Fruit fly (Drosophila melanogaster) whole organism: ENCODE data around the gene CG14367.
A peak's percentile ranks its signal among the peaks of the same experiment; 100 is the strongest.

Source experiments
- CG8478 ChIP-seq: fragments of >200 bp; optimal IDR thresholded peaks from 2 replicates; lab custom pipeline; 2018; ENCODE audit warnings: inconsistent platforms
- Dll ChIP-seq: fragments of >200 bp; optimal IDR thresholded peaks from 2 replicates; lab custom pipeline; 2017
- EcR ChIP-seq, 2 experiments: fragments of >200 bp; optimal IDR thresholded peaks; 2 replicates each; lab custom pipeline; 2017; ENCODE audit warnings: missing biosample characterization in 2 of 2, missing genetic modification characterization in 2 of 2, missing genetic modification reagents in 2 of 2
- pan ChIP-seq: fragments of >200 bp; optimal IDR thresholded peaks from 2 replicates; lab custom pipeline; 2017
- psq ChIP-seq: fragments of >200 bp; optimal IDR thresholded peaks from 2 replicates; lab custom pipeline; 2017
- usp ChIP-seq: fragments of >200 bp; optimal IDR thresholded peaks from 2 replicates; lab custom pipeline; 2017; ENCODE audit warnings: missing biosample characterization, missing genetic modification characterization, mixed read lengths

CG14367 gene

DNA sequence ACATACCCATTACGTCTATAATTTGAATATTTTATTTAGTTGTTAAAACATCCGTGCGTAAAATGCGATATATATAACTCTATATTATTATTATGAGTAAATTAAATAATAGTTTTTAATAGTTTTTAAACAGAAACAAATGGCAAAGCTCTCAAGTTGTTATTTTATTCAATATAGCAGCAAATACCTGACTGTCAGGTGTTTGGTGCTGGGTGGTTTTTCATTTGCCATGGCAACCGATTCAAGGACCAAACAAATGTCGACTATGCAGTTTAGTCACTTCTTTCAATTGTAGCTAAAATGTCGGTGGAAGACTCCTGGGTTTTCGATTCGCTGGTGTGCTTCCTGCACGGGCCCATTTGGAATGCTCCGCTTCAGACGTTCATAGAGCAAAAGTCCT, at the start of gene CG14367:
Gene CG14367 (plus strand): TSS at position 301 of the 400 bp plus-strand sequence.
- TF ChIP-seq EcR (GFP tag; optimal IDR thresholded peaks at IDR 0.05; lab: Kevin White, UChicago) (no peak), pan (lab: Kevin White, UChicago) (no peak), CG8478 (lab: Kevin White, UChicago) (no peak), Dll (no peak), psq (no peak), usp (no peak)

DNA sequence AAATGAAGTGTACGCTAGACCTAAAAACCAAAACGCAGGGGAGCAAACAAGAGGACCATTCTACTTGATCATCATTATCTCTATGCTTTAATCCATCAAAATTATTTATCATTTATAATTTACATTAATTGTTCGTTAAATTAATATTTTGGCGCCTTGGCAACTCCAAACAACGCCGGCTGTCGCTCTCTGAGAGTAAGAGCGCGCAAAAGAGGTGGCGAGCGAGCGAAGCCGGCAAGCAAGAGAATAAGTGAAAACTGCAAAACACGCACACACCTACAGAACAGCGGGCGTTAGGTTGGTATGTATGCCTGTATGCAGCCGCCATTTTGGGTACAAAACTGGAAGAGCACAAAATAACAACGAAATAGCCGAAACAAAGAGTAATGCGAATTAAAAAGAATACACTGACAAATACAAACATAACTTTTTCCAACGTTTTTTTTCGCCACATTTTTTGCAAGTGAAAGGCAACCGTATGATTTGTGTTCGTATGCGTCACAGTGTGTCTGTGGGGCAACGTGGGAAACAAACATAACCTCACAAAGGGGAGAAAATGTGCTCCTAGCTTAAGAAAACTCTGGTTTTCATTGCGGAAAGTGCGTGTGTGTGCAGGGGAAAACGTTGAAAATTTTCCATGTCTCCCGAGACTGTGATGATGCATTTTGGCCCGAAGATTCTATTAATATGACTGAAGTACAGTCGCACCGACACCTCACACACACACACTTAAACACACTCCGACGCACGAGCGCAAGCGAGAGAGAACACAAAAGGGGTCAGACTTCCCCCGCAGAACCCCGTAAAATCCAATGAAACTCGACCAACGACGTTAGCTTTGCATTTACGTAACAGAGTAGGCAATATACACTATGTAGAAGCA, 48.8 kb upstream of the CG14367 start:
- TF ChIP-seq usp (no peak), EcR (GFP tag; optimal IDR thresholded peaks at IDR 0.05; lab: Kevin White, UChicago) (no peak), CG8478 (lab: Kevin White, UChicago) (no peak), Dll (no peak), psq (no peak), pan (lab: Kevin White, UChicago) (no peak)

DNA sequence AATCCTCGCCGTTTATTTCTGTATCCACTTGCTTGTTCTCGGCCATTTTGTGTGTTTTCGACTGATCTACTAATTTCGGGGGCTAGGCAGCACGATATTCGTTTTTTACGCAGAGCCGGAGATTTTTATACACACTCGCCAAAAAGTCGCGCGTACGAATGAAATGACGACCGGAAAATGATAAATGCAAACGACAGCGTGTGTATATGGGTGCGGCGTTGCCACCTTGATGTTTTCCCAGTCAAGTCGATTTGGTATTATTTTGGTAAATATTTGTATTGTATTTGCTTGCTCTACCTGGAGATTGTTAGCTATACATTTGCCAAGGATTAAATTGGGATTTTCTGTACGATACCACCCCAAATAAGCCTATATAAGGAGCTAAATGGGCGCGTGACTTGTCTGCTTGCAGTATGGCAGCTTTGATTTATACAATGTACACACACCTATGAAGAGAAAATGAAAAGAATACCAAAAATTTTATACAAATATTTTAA, 47.9 kb upstream of the CG14367 start, which contains the start of gene sqd:
Gene sqd (minus strand): TSS at position 431 of the 497 bp plus-strand sequence.
- no peak for TF ChIP-seq pan (lab: Kevin White, UChicago)
- TF ChIP-seq EcR (GFP tag; optimal IDR thresholded peaks at IDR 0.05; lab: Kevin White, UChicago) = no peak
- no peak for TF ChIP-seq CG8478 (lab: Kevin White, UChicago)
- TF ChIP-seq usp = no peak
- no peak for TF ChIP-seq psq
- TF ChIP-seq Dll = no peak

DNA sequence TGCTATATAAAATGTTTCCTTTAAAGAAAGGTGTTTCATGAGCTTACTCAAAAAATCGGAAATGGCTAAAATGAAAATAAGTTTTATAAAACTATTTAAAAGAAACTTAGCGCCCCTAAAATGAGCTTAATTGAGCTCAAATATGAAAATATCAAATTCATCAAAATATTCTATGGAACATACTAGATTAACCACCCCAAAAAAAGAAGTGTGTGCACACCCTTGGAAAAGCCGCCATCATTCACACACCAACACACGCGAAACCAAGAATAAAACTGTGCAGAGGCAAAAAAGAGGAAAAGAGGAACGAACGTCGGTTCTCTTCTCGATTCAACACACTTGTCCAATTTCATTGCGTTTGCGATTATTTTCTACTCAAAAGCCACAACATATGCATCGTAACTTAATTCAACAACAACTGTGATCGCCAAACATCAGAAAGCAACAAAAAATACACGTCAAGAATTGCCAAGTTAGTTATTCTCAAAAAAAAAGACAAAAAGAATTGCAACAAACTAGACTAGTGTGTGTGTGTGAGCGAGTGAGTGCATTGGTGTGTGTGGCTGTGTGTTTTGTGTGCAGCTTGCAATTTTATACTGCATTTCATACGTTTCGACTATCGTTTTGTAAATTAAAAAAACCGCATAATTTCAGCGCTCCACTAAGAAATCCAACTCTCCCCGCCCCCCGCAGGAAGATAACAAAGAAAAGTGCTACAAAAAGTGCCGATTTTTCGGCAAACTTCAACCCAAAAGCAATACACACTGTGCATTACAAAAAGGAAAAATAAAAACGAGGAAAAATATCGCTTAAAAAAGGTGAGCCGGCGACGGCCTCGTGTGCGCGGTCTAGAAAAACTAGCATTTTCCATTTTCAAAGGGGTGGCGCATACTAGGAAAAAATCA, 46.9 kb upstream of the CG14367 start, which contains the start of gene rin:
Gene rin (plus strand): TSS at position 276 of the 905 bp plus-strand sequence.
- TF ChIP-seq pan (lab: Kevin White, UChicago) = no peak

DNA sequence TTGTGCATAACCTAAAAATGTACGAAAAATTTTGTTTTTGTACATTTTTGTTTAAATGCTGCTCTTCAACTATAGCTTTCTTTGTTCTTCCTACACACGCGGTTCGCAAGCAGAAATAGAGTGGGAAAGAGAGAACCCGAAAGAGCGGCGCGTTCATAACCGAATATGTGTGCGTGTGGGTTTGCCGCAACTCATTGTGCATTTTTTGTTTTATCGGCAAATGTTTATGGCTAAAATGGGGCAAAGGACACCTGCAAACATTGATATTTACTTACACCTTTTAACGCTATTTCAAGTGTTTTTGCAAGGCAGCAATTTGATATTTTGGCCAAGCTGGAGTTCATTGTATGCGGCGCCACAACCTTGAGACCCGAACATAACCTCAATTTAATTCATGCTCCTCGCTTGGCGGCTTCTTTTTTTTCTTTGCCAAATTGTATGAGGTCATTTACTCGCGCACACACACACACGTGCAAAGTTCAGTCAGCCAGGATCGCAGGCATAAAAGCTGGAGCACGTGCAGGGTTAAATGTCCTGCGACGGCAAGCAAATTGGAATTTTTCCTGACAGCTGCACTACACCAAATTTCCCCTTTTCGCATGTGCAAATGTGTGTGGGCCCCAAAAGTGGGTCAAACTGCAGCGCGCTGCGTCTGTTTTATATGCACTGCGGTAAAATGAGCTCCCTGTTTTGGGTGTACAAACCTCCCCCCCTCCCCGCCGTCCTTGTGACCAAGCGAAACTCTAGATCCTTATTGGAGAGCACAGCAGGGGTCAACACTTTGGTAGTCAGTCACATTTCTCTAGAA, 45.9 kb upstream of the CG14367 start:
- TF ChIP-seq EcR (GFP tag; optimal IDR thresholded peaks at IDR 0.05; lab: Kevin White, UChicago) (peak in 1 of 2 experiments; percentile 71), Dll (no peak)

DNA sequence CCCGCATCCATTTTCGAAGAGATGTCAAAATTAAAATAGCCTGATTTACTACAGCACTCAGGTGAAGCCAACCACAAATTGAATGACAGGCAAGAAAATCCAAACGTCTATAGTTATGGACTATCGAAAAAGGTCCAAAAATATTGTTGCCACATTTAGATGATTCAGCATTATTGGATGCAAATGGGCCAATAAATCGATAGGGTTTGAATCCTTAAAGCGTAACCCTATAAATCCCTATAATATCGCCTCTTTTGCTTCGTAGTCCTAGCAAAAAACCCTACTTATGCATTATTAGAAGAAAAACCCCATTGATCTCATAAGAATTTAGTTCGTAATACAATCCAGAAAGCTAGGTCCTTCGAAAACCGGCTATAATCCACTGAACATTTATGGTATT, 37.6 kb upstream of the CG14367 start, which contains the start of gene Rbp4:
Gene Rbp4 (minus strand): TSS at position 101 of the 400 bp plus-strand sequence.
- TF ChIP-seq psq (no peak), pan (lab: Kevin White, UChicago) (no peak), CG8478 (lab: Kevin White, UChicago) (no peak), usp (no peak), Dll (no peak), EcR (GFP tag; optimal IDR thresholded peaks at IDR 0.05; lab: Kevin White, UChicago) (no peak)

DNA sequence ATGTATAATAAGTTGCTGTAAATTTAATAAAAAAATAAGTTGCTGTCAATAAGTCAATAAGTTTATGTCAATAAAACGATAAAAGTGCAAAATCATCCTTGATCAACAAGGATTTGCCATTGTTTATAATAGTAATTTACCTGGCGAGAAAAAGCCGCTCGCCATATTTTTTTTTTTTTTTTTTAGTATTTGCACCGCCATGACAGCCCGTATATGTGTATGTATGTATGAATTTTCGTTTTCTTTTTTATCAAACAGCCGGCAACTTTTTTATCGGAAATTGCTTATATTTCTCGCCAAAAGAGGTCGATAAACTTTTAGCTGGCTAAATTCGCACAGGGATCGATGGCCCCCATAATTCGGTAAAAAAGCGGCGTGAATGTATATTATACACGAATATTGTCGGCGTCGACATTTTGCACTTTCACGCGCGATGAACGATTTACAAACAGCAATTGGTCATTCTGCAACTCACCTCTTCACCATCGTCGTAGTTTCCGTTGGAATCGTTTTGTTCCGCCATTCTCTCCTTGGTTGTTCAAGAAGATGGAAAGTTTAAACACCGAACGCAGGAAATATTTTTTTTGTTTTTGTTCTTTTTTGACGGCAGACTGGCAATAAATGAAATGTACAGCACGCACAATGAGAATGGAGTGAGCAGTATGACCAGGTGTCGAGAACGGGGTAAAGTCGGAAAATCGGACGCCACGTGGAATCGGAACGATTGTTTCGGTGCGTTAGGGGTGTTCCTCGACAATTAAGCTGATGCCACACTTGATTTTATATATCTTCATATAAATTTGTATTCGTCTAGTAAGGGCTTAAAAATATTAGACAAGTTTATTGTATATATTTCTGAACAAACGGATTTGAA, 33.8 kb upstream of the CG14367 start, which contains the start of gene Hrb87F:
Gene Hrb87F (minus strand): TSS at position 667 of the 874 bp plus-strand sequence.
- no peak for TF ChIP-seq CG8478 (lab: Kevin White, UChicago)
- no peak for TF ChIP-seq EcR (GFP tag; optimal IDR thresholded peaks at IDR 0.05; lab: Kevin White, UChicago)
- TF ChIP-seq Dll = no peak
- no peak for TF ChIP-seq psq
- TF ChIP-seq usp = no peak
- no peak for TF ChIP-seq pan (lab: Kevin White, UChicago)

DNA sequence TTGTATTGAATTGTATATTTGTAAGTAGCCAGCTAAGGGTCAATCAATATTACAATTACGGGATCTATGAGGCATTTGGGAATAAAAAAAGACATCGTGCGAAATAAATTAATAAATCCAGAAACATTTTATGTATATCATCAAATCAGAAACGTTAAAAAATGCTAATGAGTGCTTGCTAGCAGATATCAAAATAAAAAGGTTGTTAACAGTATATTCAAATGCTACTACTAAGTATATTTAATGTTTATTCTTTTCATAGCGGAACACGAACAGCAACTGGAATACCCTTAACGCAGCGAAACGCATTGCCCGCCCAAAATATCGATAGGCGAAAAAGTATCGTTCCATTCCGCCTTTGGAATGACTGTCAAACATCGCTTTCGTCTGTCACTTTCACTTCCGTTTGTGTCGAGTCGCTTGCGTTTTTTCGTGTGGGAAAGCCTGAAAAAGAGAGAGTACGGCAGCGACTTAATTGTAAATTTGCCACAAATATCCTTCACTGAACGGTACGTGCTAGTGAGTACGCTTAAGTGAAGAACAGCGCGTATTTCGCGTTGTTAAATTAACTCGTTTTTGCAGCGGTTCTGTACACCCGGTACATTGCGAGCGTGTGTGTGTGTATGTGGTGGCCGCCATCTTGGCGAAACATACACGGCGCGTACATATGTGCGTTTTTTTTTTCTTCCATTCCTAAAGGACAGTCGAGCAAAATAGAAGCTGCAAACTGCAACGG, 32.8 kb upstream of the CG14367 start, which contains the start of gene B52:
Gene B52 (plus strand): TSS at position 388 of the 736 bp plus-strand sequence.
- TF ChIP-seq usp (no peak), psq (no peak), Dll (no peak), pan (lab: Kevin White, UChicago) (no peak), EcR (GFP tag; optimal IDR thresholded peaks at IDR 0.05; lab: Kevin White, UChicago) (no peak), CG8478 (lab: Kevin White, UChicago) (no peak)

DNA sequence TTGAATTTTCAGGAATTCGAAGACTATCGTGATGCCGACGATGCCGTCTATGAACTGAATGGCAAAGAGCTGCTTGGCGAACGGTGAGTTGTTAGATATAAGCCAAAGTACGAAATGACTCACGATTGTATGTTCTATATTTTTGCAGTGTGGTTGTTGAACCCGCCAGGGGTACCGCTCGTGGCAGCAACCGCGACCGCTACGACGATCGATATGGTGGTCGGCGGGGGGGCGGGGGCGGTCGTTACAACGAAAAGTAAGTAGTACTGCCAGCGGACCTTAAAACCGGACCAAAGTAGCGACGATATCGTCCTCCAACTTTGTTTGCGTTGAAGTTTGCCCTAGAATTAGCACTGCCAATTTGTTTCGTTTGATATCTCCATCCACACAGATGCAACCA, 31.7 kb upstream of the CG14367 start:
- no peak for TF ChIP-seq usp
- no peak for TF ChIP-seq EcR (GFP tag; optimal IDR thresholded peaks at IDR 0.05; lab: Kevin White, UChicago)
- TF ChIP-seq pan (lab: Kevin White, UChicago) = no peak
- no peak for TF ChIP-seq CG8478 (lab: Kevin White, UChicago)
- no peak for TF ChIP-seq psq
- TF ChIP-seq Dll = no peak

DNA sequence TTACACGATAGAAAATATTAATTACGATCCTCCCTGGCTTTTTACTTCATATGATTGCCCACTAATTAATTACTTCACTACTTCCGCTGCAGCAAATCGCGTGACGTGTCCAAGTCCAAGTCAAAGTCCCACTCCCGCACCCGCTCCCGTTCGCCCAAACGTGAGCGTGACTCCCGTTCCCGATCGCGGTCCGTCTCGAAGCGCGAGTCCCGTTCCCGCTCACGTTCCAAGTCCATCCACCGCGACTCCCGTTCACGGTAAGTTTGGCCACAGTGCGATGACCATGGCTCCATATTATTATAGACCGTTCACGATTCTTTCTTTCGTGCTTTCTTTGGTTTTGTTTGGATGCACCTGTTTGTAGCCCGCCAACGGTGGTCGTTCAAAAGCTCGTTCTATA, 27.9 kb upstream of the CG14367 start:
- TF ChIP-seq Dll = no peak
- no peak for TF ChIP-seq pan (lab: Kevin White, UChicago)
- no peak for TF ChIP-seq EcR (GFP tag; optimal IDR thresholded peaks at IDR 0.05; lab: Kevin White, UChicago)
- no peak for TF ChIP-seq psq
- TF ChIP-seq CG8478 (lab: Kevin White, UChicago) = no peak
- TF ChIP-seq usp = no peak
